Fruit fly (Drosophila melanogaster): ENCODE data around the gene CG7968.
A peak's percentile ranks its signal among the peaks of the same experiment; 100 is the strongest.

Gene CG7968

DNA sequence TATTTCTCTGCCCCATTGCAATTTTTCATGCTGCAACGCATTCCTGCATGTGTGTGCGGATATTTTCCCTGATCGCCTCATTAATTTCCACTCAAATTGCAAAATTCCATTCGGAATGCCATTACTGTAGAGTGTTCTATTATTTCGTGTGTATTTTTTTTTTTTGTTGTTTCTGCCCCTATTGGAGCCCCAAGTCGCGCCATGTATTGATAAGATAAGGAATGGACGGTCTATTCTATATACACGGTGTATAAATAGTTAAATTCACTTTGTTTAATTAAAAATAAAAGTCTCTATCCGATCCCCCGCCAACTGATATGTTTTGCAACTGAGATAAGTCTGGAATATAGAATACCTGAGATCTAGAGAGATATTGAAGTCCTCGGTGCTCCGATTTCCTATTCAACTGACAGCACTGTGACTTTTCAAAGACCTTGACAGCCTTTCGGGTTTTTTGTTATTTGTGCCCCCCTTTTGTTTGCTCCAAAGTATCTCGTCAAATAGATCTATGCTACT is 32.2 kb downstream of the CG7968 start (continued):
- no peak for TF ChIP-seq schlank (tag; optimal IDR thresholded peaks at IDR 0.05)

DNA sequence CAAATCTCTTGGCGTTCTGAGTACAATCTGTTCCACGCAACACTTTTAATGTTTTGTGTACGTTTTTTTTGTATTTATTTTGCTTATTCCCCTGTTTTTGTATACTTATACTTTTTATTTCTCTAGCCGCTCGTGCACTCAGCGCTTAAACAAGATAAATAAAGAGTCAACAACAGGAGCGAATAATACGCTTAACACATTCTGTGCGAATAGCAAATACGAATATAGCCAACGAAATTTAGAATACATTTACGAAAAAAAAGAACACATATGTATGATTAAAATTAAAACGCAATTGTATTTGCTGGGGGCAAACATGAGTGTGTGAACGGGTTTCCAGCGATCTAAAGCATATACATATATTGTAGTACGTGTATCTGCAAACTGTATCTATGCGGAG is 32.7 kb downstream of the CG7968 start:
- TF ChIP-seq cad (GFP tag; optimal IDR thresholded peaks at IDR 0.05), result no peak
- TF ChIP-seq lilli (GFP tag; optimal IDR thresholded peaks at IDR 0.05), result peak; percentile 22
- TF ChIP-seq gsb-n (tag; optimal IDR thresholded peaks at IDR 0.05), result no peak
- peak; percentile 25 for TF ChIP-seq eyg (GFP tag; optimal IDR thresholded peaks at IDR 0.05)
- TF ChIP-seq sob (GFP tag; IDR thresholded peaks at IDR 0.05), result peak; percentile 54; the same call in 1 of the 2 replicates
- peak; percentile 51 for TF ChIP-seq Fer3 (tag; optimal IDR thresholded peaks at IDR 0.05)
- peak; percentile 32 for TF ChIP-seq caup (GFP tag; optimal IDR thresholded peaks at IDR 0.05; ENCODE audit: severe bottlenecking)
- TF ChIP-seq row (GFP tag; IDR thresholded peaks at IDR 0.05), result no peak
- TF ChIP-seq Jarid2 (GFP tag; optimal IDR thresholded peaks at IDR 0.05), result no peak
- peak; percentile 11 for TF ChIP-seq gem (tag; optimal IDR thresholded peaks at IDR 0.05)
- peak; percentile 38 for TF ChIP-seq CHES-1-like (GFP tag; optimal IDR thresholded peaks at IDR 0.05)
- TF ChIP-seq Poxn (GFP tag; IDR thresholded peaks at IDR 0.05), result no peak
- TF ChIP-seq Six4 (GFP tag; optimal IDR thresholded peaks at IDR 0.05), result no peak
- no peak for TF ChIP-seq bab2 (GFP tag; optimal IDR thresholded peaks at IDR 0.05)
- no peak for TF ChIP-seq CG8944 (GFP tag; optimal IDR thresholded peaks at IDR 0.05)
- no peak for TF ChIP-seq fd96Cb (tag; optimal IDR thresholded peaks at IDR 0.05)
- peak; percentile 45 for TF ChIP-seq CG15514 (GFP tag; optimal IDR thresholded peaks at IDR 0.05)
- TF ChIP-seq wdn (GFP tag; IDR thresholded peaks at IDR 0.05), result no peak
- TF ChIP-seq mam (GFP tag; optimal IDR thresholded peaks at IDR 0.05), result peak; percentile 35
- no peak for TF ChIP-seq unpg (GFP tag; optimal IDR thresholded peaks at IDR 0.05)
- TF ChIP-seq Nf-YA (GFP tag; IDR thresholded peaks at IDR 0.05), result no peak
- no peak for TF ChIP-seq YL-1 (GFP tag; optimal IDR thresholded peaks at IDR 0.05)
- TF ChIP-seq CG12659 (GFP tag; optimal IDR thresholded peaks at IDR 0.05), result peak; percentile 21
- TF ChIP-seq Scr (GFP tag; IDR thresholded peaks at IDR 0.05; ENCODE audit: partially characterized antibody), result no peak
- peak; percentile 14 for TF ChIP-seq Hand (GFP tag; optimal IDR thresholded peaks at IDR 0.05)
- TF ChIP-seq Hsf (GFP tag; optimal IDR thresholded peaks at IDR 0.05), result no peak
- TF ChIP-seq pros (GFP tag; optimal IDR thresholded peaks at IDR 0.05), result no peak
- TF ChIP-seq CG13296 (GFP tag; optimal IDR thresholded peaks at IDR 0.05), result no peak
- no peak for TF ChIP-seq CG6689 (GFP tag; IDR thresholded peaks at IDR 0.05)
- no peak; the same call in 1 of the 2 replicates for TF ChIP-seq CG14014 (GFP tag; IDR thresholded peaks at IDR 0.05)
- TF ChIP-seq CG10209 (GFP tag; optimal IDR thresholded peaks at IDR 0.05), result peak; percentile 27
- TF ChIP-seq crc (GFP tag; optimal IDR thresholded peaks at IDR 0.05), result peak; percentile 3
- TF ChIP-seq CG17568 (GFP tag; optimal IDR thresholded peaks at IDR 0.05), result peak; percentile 22
- no peak for TF ChIP-seq Asciz (GFP tag; optimal IDR thresholded peaks at IDR 0.05)
- TF ChIP-seq Dek (tag; optimal IDR thresholded peaks at IDR 0.05), result peak; percentile 28
- TF ChIP-seq CG10431 (GFP tag; optimal IDR thresholded peaks at IDR 0.05), result no peak
- no peak for TF ChIP-seq CG4730 (GFP tag; IDR thresholded peaks at IDR 0.05)
- TF ChIP-seq Optix (GFP tag; IDR thresholded peaks at IDR 0.05), result no peak
- peak; percentile 82 for TF ChIP-seq Med (GFP tag)
- TF ChIP-seq CG9727 (GFP tag; optimal IDR thresholded peaks at IDR 0.05), result no peak
- peak; percentile 56 for TF ChIP-seq PHDP (tag; optimal IDR thresholded peaks at IDR 0.05)
- TF ChIP-seq CG6765 (GFP tag; optimal IDR thresholded peaks at IDR 0.05), result peak; percentile 10
- peak; percentile 39 for TF ChIP-seq pho (GFP tag; optimal IDR thresholded peaks at IDR 0.05)
- no peak for TF ChIP-seq HmgD (GFP tag; optimal IDR thresholded peaks at IDR 0.05)
- no peak for TF ChIP-seq pum (GFP tag; optimal IDR thresholded peaks at IDR 0.05)
- no peak for TF ChIP-seq lov (optimal IDR thresholded peaks at IDR 0.05)
- TF ChIP-seq lov (GFP tag; IDR thresholded peaks at IDR 0.05), result no peak
- TF ChIP-seq az2 (GFP tag; optimal IDR thresholded peaks at IDR 0.05), result no peak
